Worm (Caenorhabditis elegans): ENCODE data around the gene F58A6.2.

The F58A6.2 gene

ce11 chrII:5166738-5167137 lies 30.2 kb downstream of the F58A6.2 start, which contains the start of gene srb-3:
Gene srb-3, minus strand, starts transcription at chrII:5166838.
- no peak for TF ChIP-seq nhr-12 (tag; optimal IDR thresholded peaks at IDR 0.05)
- TF ChIP-seq eor-1 (tag; optimal IDR thresholded peaks at IDR 0.05), result no peak
- no peak for TF ChIP-seq egl-27 (tag; optimal IDR thresholded peaks at IDR 0.05)
- TF ChIP-seq egl-5 (tag; optimal IDR thresholded peaks at IDR 0.05), result no peak
- TF ChIP-seq nhr-43 (tag; optimal IDR thresholded peaks at IDR 0.05; ENCODE audit: poor library complexity, severe bottlenecking), result no peak
- no peak for TF ChIP-seq fkh-10 (GFP tag; optimal IDR thresholded peaks at IDR 0.05)
- TF ChIP-seq nfya-1 (tag; optimal IDR thresholded peaks at IDR 0.05; ENCODE audit: insufficient read depth), result no peak
- TF ChIP-seq snpc-4 (tag; optimal IDR thresholded peaks at IDR 0.05), result no peak
- no peak for TF ChIP-seq sea-2 (GFP tag; optimal IDR thresholded peaks at IDR 0.05)
- no peak for TF ChIP-seq lin-39 (tag; optimal IDR thresholded peaks at IDR 0.05)
- TF ChIP-seq pha-4 (tag; optimal IDR thresholded peaks at IDR 0.05), result no peak
- no peak for TF ChIP-seq ceh-28 (tag; optimal IDR thresholded peaks at IDR 0.05)

- TF ChIP-seq unc-62 (GFP tag; optimal IDR thresholded peaks at IDR 0.05) (no peak), lsy-12 (tag; optimal IDR thresholded peaks at IDR 0.05) (no peak), nfya-1 (tag; optimal IDR thresholded peaks at IDR 0.05; ENCODE audit: insufficient read depth) (no peak)
Measured at ce11 chrII:5170932-5171331, 34.4 kb downstream of the F58A6.2 start, which contains the start of gene srb-1. Gene srb-1, minus strand, starts transcription at chrII:5171032.

ce11 chrII:5171610-5172009 lies 35.1 kb downstream of the F58A6.2 start, which contains the start of gene C27D6.15:
Gene C27D6.15, plus strand, starts transcription at chrII:5171910.
- TF ChIP-seq nhr-67 (tag; optimal IDR thresholded peaks at IDR 0.05) (no peak), nhr-25 (tag; optimal IDR thresholded peaks at IDR 0.05) (no peak), mml-1 (tag; optimal IDR thresholded peaks at IDR 0.05) (no peak), egl-27 (tag; optimal IDR thresholded peaks at IDR 0.05) (no peak), pqm-1 (tag; optimal IDR thresholded peaks at IDR 0.05) (no peak), unc-62 (GFP tag; optimal IDR thresholded peaks at IDR 0.05) (no peak), snpc-4 (tag; optimal IDR thresholded peaks at IDR 0.05) (no peak), tbx-2 (tag; optimal IDR thresholded peaks at IDR 0.05) (no peak), elt-1 (tag; optimal IDR thresholded peaks at IDR 0.05) (no peak), elt-3 (tag; optimal IDR thresholded peaks at IDR 0.05) (no peak), fkh-10 (GFP tag; optimal IDR thresholded peaks at IDR 0.05) (no peak)

- TF ChIP-seq ama-1 (optimal IDR thresholded peaks at IDR 0.05) (no peak), eor-1 (tag; optimal IDR thresholded peaks at IDR 0.05) (no peak), daf-12 (tag; optimal IDR thresholded peaks at IDR 0.05) (no peak), lin-15B (tag; optimal IDR thresholded peaks at IDR 0.05) (no peak), ZK546.5 (tag; optimal IDR thresholded peaks at IDR 0.05) (no peak), nhr-23 (tag; optimal IDR thresholded peaks at IDR 0.05) (no peak), nhr-25 (tag; optimal IDR thresholded peaks at IDR 0.05) (no peak), elt-2 (tag; optimal IDR thresholded peaks at IDR 0.05) (no peak), nhr-77 (tag; optimal IDR thresholded peaks at IDR 0.05) (no peak), R02D3.7 (tag; optimal IDR thresholded peaks at IDR 0.05) (no peak), jun-1 (tag; optimal IDR thresholded peaks at IDR 0.05) (no peak), mdl-1 (tag; optimal IDR thresholded peaks at IDR 0.05) (no peak), ceh-9 (tag; optimal IDR thresholded peaks at IDR 0.05) (no peak), snpc-4 (tag; optimal IDR thresholded peaks at IDR 0.05) (no peak), nhr-12 (tag; optimal IDR thresholded peaks at IDR 0.05) (no peak), nhr-76 (tag; optimal IDR thresholded peaks at IDR 0.05) (no peak), skn-1 (tag; optimal IDR thresholded peaks at IDR 0.05) (no peak)
Measured at ce11 chrII:5172451-5172850, 35.9 kb downstream of the F58A6.2 start, which contains the start of gene C27D6.1. Gene C27D6.1, plus strand, starts transcription at chrII:5172751.

ce11 chrII:5174370-5174769 lies 37.9 kb downstream of the F58A6.2 start, which contains the start of gene C27D6.3:
Gene C27D6.3, minus strand, starts transcription at chrII:5174470.
- TF ChIP-seq elt-2 (tag; optimal IDR thresholded peaks at IDR 0.05), result no peak

All from whole organism, L3 larva.